Worm (Caenorhabditis elegans) whole organism, L4/young adult: ENCODE results near the gene nhr-45.

Source experiments
- W03F9.2 ChIP-seq: fragments of 150-350 bp; optimal IDR thresholded peaks from 2 replicates; lab custom pipeline; 2014; ENCODE audit warnings: missing biosample characterization, missing genetic modification characterization
- him-1 ChIP-seq: sonication (generic microtip); optimal IDR thresholded peaks from 2 replicates; lab custom pipeline; 2016; ENCODE audit warnings: missing genotype, missing genetic modification reagents, missing genetic modification characterization, missing compliant biosample characterization

- TF ChIP-seq him-1 (tag; lab: Kevin White, UChicago) (no peak), W03F9.2 (tag; lab: Kevin White, UChicago) (no peak)
These were observed 1.8 kb downstream of the nhr-45 start for ce11 chrX:4658303-4658702.
